Worm (Caenorhabditis elegans): ENCODE results near the gene vap-2.

Gene vap-2

ce11 chrX:10774865-10775264, 17.5 kb downstream of the vap-2 start:
- no peak for TF ChIP-seq ces-1 (GFP tag; optimal IDR thresholded peaks at IDR 0.05)
- no peak for TF ChIP-seq mef-2 (tag; optimal IDR thresholded peaks at IDR 0.05)
- TF ChIP-seq hlh-17 (GFP tag; optimal IDR thresholded peaks at IDR 0.05; ENCODE audit: borderline replicate concordance): no peak
- no peak for TF ChIP-seq efl-3 (GFP tag; optimal IDR thresholded peaks at IDR 0.05)
- no peak for TF ChIP-seq Y116A8C.19 (tag; optimal IDR thresholded peaks at IDR 0.05; ENCODE audit: borderline replicate concordance)
- no peak for TF ChIP-seq C04F5.9 (tag; optimal IDR thresholded peaks at IDR 0.05)
- no peak for TF ChIP-seq swsn-7 (tag; optimal IDR thresholded peaks at IDR 0.05)
- no peak for TF ChIP-seq elt-3 (tag; optimal IDR thresholded peaks at IDR 0.05)
- no peak for TF ChIP-seq nhr-90 (tag; optimal IDR thresholded peaks at IDR 0.05; ENCODE audit: poor library complexity)
- TF ChIP-seq fkh-4 (tag; optimal IDR thresholded peaks at IDR 0.05; ENCODE audit: borderline replicate concordance): no peak
- no peak for TF ChIP-seq zip-4 (GFP tag; optimal IDR thresholded peaks at IDR 0.05)
- TF ChIP-seq hlh-4 (tag; optimal IDR thresholded peaks at IDR 0.05): no peak
- TF ChIP-seq hpl-2 (GFP tag; optimal IDR thresholded peaks at IDR 0.05): no peak
- no peak for TF ChIP-seq ceh-82 (tag; optimal IDR thresholded peaks at IDR 0.05)
- TF ChIP-seq sptf-1 (tag; optimal IDR thresholded peaks at IDR 0.05): no peak
- TF ChIP-seq unc-62 (GFP tag; optimal IDR thresholded peaks at IDR 0.05): no peak
- TF ChIP-seq fkh-10 (GFP tag; optimal IDR thresholded peaks at IDR 0.05): no peak
- no peak for TF ChIP-seq nhr-71 (tag; optimal IDR thresholded peaks at IDR 0.05)

ce11 chrX:10772763-10773162, 19.6 kb downstream of the vap-2 start:
- TF ChIP-seq zag-1 (tag; optimal IDR thresholded peaks at IDR 0.05): no peak
- TF ChIP-seq dsc-1 (tag; optimal IDR thresholded peaks at IDR 0.05): peak; percentile 77
- no peak for TF ChIP-seq unc-30 (tag; optimal IDR thresholded peaks at IDR 0.05)
- TF ChIP-seq unc-98 (GFP tag; IDR thresholded peaks at IDR 0.05): no peak
- TF ChIP-seq nhr-71 (tag; optimal IDR thresholded peaks at IDR 0.05): peak; percentile 76
- no peak for TF ChIP-seq sup-37 (GFP tag; optimal IDR thresholded peaks at IDR 0.05)
- peak; percentile 73 for TF ChIP-seq nhr-90 (tag; optimal IDR thresholded peaks at IDR 0.05; ENCODE audit: poor library complexity)
- TF ChIP-seq vab-15 (tag; optimal IDR thresholded peaks at IDR 0.05): no peak
- TF ChIP-seq lsy-2 (tag; optimal IDR thresholded peaks at IDR 0.05): peak in 1 of 2 experiments; percentile 42
- no peak for TF ChIP-seq nhr-76 (tag; optimal IDR thresholded peaks at IDR 0.05)
- TF ChIP-seq mep-1 (tag; optimal IDR thresholded peaks at IDR 0.05): peak; percentile 34
- TF ChIP-seq xbp-1 (tag; optimal IDR thresholded peaks at IDR 0.05): no peak
- TF ChIP-seq fos-1 (tag; optimal IDR thresholded peaks at IDR 0.05): no peak
- TF ChIP-seq efl-3 (GFP tag; optimal IDR thresholded peaks at IDR 0.05): no peak
- no peak for TF ChIP-seq fkh-8 (tag; optimal IDR thresholded peaks at IDR 0.05)
- no peak for TF ChIP-seq jun-1 (tag; optimal IDR thresholded peaks at IDR 0.05)
- no peak for TF ChIP-seq tlp-1 (tag; optimal IDR thresholded peaks at IDR 0.05)
- no peak for TF ChIP-seq pax-3 (tag; optimal IDR thresholded peaks at IDR 0.05)
- no peak for TF ChIP-seq alr-1 (tag; optimal IDR thresholded peaks at IDR 0.05; ENCODE audit: borderline replicate concordance)
- TF ChIP-seq skn-1 (tag; optimal IDR thresholded peaks at IDR 0.05): peak; percentile 25
- TF ChIP-seq nhr-20 (tag; optimal IDR thresholded peaks at IDR 0.05): peak; percentile 80
- no peak for TF ChIP-seq isw-1 (GFP tag; IDR thresholded peaks at IDR 0.05)
- peak; percentile 41 for TF ChIP-seq unc-130 (tag; optimal IDR thresholded peaks at IDR 0.05)
- TF ChIP-seq snu-23 (GFP tag; optimal IDR thresholded peaks at IDR 0.05): peak; percentile 59
- peak; percentile 62 for TF ChIP-seq nhr-19 (GFP tag; conservative IDR thresholded peaks at IDR 0.05)
- TF ChIP-seq unc-86 (tag; optimal IDR thresholded peaks at IDR 0.05): no peak
- TF ChIP-seq hlh-4 (tag; optimal IDR thresholded peaks at IDR 0.05): no peak
- TF ChIP-seq pqm-1 (tag; optimal IDR thresholded peaks at IDR 0.05): no peak
- TF ChIP-seq fkh-10 (GFP tag; optimal IDR thresholded peaks at IDR 0.05): no peak
- peak; percentile 42 for TF ChIP-seq lir-3 (tag; optimal IDR thresholded peaks at IDR 0.05; ENCODE audit: poor library complexity)
- no peak for TF ChIP-seq Y116A8C.19 (tag; optimal IDR thresholded peaks at IDR 0.05; ENCODE audit: borderline replicate concordance)
- peak in 1 of 2 experiments; percentile 33 for TF ChIP-seq mdl-1 (tag; optimal IDR thresholded peaks at IDR 0.05)
- no peak for TF ChIP-seq lin-13 (GFP tag; optimal IDR thresholded peaks at IDR 0.05)
- TF ChIP-seq elt-3 (tag; optimal IDR thresholded peaks at IDR 0.05): peak in 3 of 6 experiments; percentile 49 to 91 (median 82)
- TF ChIP-seq ztf-4 (tag; optimal IDR thresholded peaks at IDR 0.05): no peak
- TF ChIP-seq ztf-11 (tag; optimal IDR thresholded peaks at IDR 0.05): no peak
- TF ChIP-seq ceh-63 (GFP tag; optimal IDR thresholded peaks at IDR 0.05): no peak
- TF ChIP-seq dpl-1 (GFP tag; optimal IDR thresholded peaks at IDR 0.05): peak in 1 of 3 experiments; percentile 22
- TF ChIP-seq nhr-85 (tag): peak; percentile 93
- no peak for TF ChIP-seq elt-2 (tag; optimal IDR thresholded peaks at IDR 0.05)
